Worm (Caenorhabditis elegans) whole organism, early embryonic: Measurements from ENCODE around the gene pqn-75.

Source experiments
- ama-1 ChIP-seq: fragments of 150-350 bp; optimal IDR thresholded peaks from 2 replicates; lab custom pipeline; 2014
- ceh-13 ChIP-seq: fragments of 200-800 bp; sonication (Bioruptor generic); optimal IDR thresholded peaks from 2 replicates; lab custom pipeline; 2018; ENCODE audit warnings: mild to moderate bottlenecking, missing genetic modification characterization, missing compliant biosample characterization
- ets-7 ChIP-seq: sonication (generic microtip); optimal IDR thresholded peaks from 2 replicates; lab custom pipeline; 2016; ENCODE audit warnings: missing genotype, missing genetic modification characterization, missing compliant biosample characterization
- flt-1 ChIP-seq: fragments of 200-800 bp; sonication (Bioruptor generic); IDR thresholded peaks from 2 replicates; pipeline ENCODE4 v1.3.6; 2022; ENCODE audit warnings: missing genetic modification characterization, missing compliant biosample characterization
- hmbx-1 ChIP-seq: sonication (generic microtip); optimal IDR thresholded peaks from 2 replicates; lab custom pipeline; 2016; ENCODE audit warnings: mild to moderate bottlenecking, missing genetic modification characterization, missing compliant biosample characterization
- hmg-4 ChIP-seq: fragments of 200-800 bp; sonication (Bioruptor generic); optimal IDR thresholded peaks from 2 replicates; lab custom pipeline; 2018; ENCODE audit warnings: mild to moderate bottlenecking, missing genetic modification characterization, missing compliant biosample characterization
- hnd-1 ChIP-seq: sonication (generic microtip); optimal IDR thresholded peaks from 2 replicates; lab custom pipeline; 2016; ENCODE audit warnings: missing genetic modification characterization, missing compliant biosample characterization
- pes-1 ChIP-seq: fragments of 200-800 bp; sonication (Bioruptor generic); IDR thresholded peaks from 2 replicates; pipeline ENCODE4 v1.3.6; 2022; ENCODE audit warnings: missing genetic modification reagents, missing genetic modification characterization, missing compliant biosample characterization
- tbx-11 ChIP-seq: fragments of 200-800 bp; sonication (Bioruptor generic); IDR thresholded peaks from 2 replicates; pipeline ENCODE4 v1.3.6; 2022; ENCODE audit warnings: missing genetic modification characterization, missing compliant biosample characterization
- tbx-37 ChIP-seq: fragments of 200-800 bp; sonication (Bioruptor generic); conservative IDR thresholded peaks from 2 replicates; pipeline ENCODE4 v1.3.6; 2022; ENCODE audit warnings: missing genetic modification reagents, missing genetic modification characterization, missing compliant biosample characterization
- tra-4 ChIP-seq: sonication (generic microtip); optimal IDR thresholded peaks from 2 replicates; lab custom pipeline; 2017; ENCODE audit warnings: missing genetic modification characterization, missing compliant biosample characterization

ce11 chrIV:4094364-4094763, 22.2 kb downstream of the pqn-75 start:
- TF ChIP-seq ceh-13 (GFP tag; lab: Kevin White, UChicago) (no peak), tbx-37 (GFP tag; lab: Robert Waterston, UW) (no peak), flt-1 (GFP tag; lab: Robert Waterston, UW) (no peak), hnd-1 (tag; lab: Kevin White, UChicago) (no peak), ets-7 (tag; lab: Kevin White, UChicago) (no peak), hmg-4 (no peak), pes-1 (GFP tag; lab: Robert Waterston, UW) (no peak), tra-4 (tag; lab: Kevin White, UChicago) (no peak), ama-1 (lab: Kevin White, UChicago) (no peak), tbx-11 (GFP tag; lab: Robert Waterston, UW) (no peak), hmbx-1 (no peak)
